Worm (Caenorhabditis elegans) whole organism, young adult: ENCODE measurements around the gene cec-6.
A peak's percentile ranks its signal among the peaks of the same experiment; 100 is the strongest.

Experiments
- B0261.1 ChIP-seq: sonication (generic microtip); optimal IDR thresholded peaks from 2 replicates; lab custom pipeline; 2016; ENCODE audit warnings: mild to moderate bottlenecking, missing genetic modification characterization, moderate library complexity, missing compliant biosample characterization
- F10E7.11 ChIP-seq: sonication (generic microtip); optimal IDR thresholded peaks from 2 replicates; lab custom pipeline; 2017; ENCODE audit warnings: mild to moderate bottlenecking, missing genetic modification characterization, moderate library complexity, missing compliant biosample characterization
- F23B12.7 ChIP-seq: sonication (generic microtip); optimal IDR thresholded peaks from 2 replicates; lab custom pipeline; 2017; ENCODE audit warnings: missing genetic modification characterization, mild to moderate bottlenecking, missing compliant biosample characterization, antibody characterized with exemption, moderate library complexity; ENCODE audit not compliant: insufficient read depth
- F37B4.10 ChIP-seq: fragments of 200-800 bp; sonication (Bioruptor generic); IDR thresholded peaks from 2 replicates; pipeline ENCODE4 v1.3.6; 2022; ENCODE audit warnings: missing genetic modification characterization, missing compliant biosample characterization
- F57A8.1 ChIP-seq: fragments of 200-800 bp; sonication (Bioruptor generic); optimal IDR thresholded peaks from 2 replicates; lab custom pipeline; 2018; ENCODE audit warnings: mild to moderate bottlenecking, missing genetic modification characterization, moderate library complexity, missing compliant biosample characterization
- K11D2.4 ChIP-seq: fragments of 200-800 bp; sonication (Bioruptor generic); IDR thresholded peaks from 2 replicates; pipeline ENCODE4 v1.3.6; 2022; ENCODE audit warnings: missing genetic modification reagents, missing genetic modification characterization, missing compliant biosample characterization
- Y53G8AR.9 ChIP-seq: fragments of 200-800 bp; sonication (Bioruptor generic); conservative IDR thresholded peaks from 2 replicates; pipeline ENCODE4 v1.3.6; 2022; ENCODE audit warnings: missing genetic modification reagents, missing genetic modification characterization, missing compliant biosample characterization
- Y67H2A.10 ChIP-seq: fragments of 200-800 bp; sonication (Bioruptor generic); conservative IDR thresholded peaks from 2 replicates; pipeline ENCODE4 v1.3.6; 2022; ENCODE audit warnings: missing genetic modification reagents, missing genetic modification characterization, missing compliant biosample characterization
- Y79H2A.3 ChIP-seq: fragments of 200-800 bp; sonication (Bioruptor generic); conservative IDR thresholded peaks from 2 replicates; pipeline ENCODE4 v1.3.6; 2022; ENCODE audit warnings: missing genetic modification reagents, missing genetic modification characterization, missing compliant biosample characterization
- Y95B8A.8 ChIP-seq: fragments of 200-800 bp; sonication (Bioruptor generic); IDR thresholded peaks from 2 replicates; pipeline ENCODE4 v1.3.6; 2022; ENCODE audit warnings: missing genetic modification reagents, missing genetic modification characterization, missing compliant biosample characterization
- ama-1 ChIP-seq, 3 experiments: fragments of 150-350 bp in 1 of 3; sonication (generic microtip) in 2 of 3; optimal IDR thresholded peaks; 2 replicates each; lab custom pipeline; 2014 to 2018; ENCODE audit warnings: missing biosample characterization in 2 of 3, missing genetic modification characterization in 2 of 3, missing genetic modification reagents in 2 of 3
- aptf-2 ChIP-seq: fragments of 200-800 bp; sonication (Bioruptor generic); conservative IDR thresholded peaks from 2 replicates; pipeline ENCODE4 v1.3.6; 2022; ENCODE audit warnings: missing genetic modification reagents, missing genetic modification characterization, missing compliant biosample characterization
- athp-1 ChIP-seq: sonication (generic microtip); optimal IDR thresholded peaks from 2 replicates; lab custom pipeline; 2017; ENCODE audit warnings: mild to moderate bottlenecking, missing genetic modification characterization, missing compliant biosample characterization
- attf-5 ChIP-seq: fragments of 200-800 bp; sonication (Bioruptor generic); optimal IDR thresholded peaks from 2 replicates; lab custom pipeline; 2018; ENCODE audit warnings: mild to moderate bottlenecking, missing genetic modification characterization, missing compliant biosample characterization
- bed-1 ChIP-seq: fragments of 200-800 bp; sonication (Bioruptor generic); IDR thresholded peaks from 2 replicates; pipeline ENCODE4 v1.3.6; 2022; ENCODE audit warnings: missing genetic modification reagents, missing genetic modification characterization, missing compliant biosample characterization
- cebp-1 ChIP-seq, 2 experiments: fragments of 200-800 bp in 1 of 2; sonication (Bioruptor generic) in 1 of 2; sonication (generic microtip) in 1 of 2; IDR thresholded peaks in 1 of 2; optimal IDR thresholded peaks in 1 of 2; 2 replicates each; pipeline versions ENCODE4 v1.3.6 to Lab custom; 2017 to 2022; ENCODE audit warnings: missing compliant biosample characterization in 2 of 2, missing genetic modification characterization in 2 of 2, mild to moderate bottlenecking in 1 of 2, missing genetic modification reagents in 1 of 2, moderate library complexity in 1 of 2
- ceh-100 ChIP-seq: fragments of 200-800 bp; sonication (Bioruptor generic); IDR thresholded peaks from 2 replicates; pipeline ENCODE4 v1.3.6; 2022; ENCODE audit warnings: missing genetic modification reagents, missing genetic modification characterization, missing compliant biosample characterization
- ceh-27 ChIP-seq: fragments of 200-800 bp; sonication (Bioruptor generic); optimal IDR thresholded peaks from 2 replicates; lab custom pipeline; 2018; ENCODE audit warnings: mild to moderate bottlenecking, missing genetic modification characterization, moderate library complexity, missing compliant biosample characterization
- chd-7 ChIP-seq: sonication (generic microtip); optimal IDR thresholded peaks from 2 replicates; lab custom pipeline; 2016; ENCODE audit warnings: mild to moderate bottlenecking, missing genetic modification characterization, moderate library complexity, missing compliant biosample characterization
- die-1 ChIP-seq: sonication (generic microtip); optimal IDR thresholded peaks from 2 replicates; lab custom pipeline; 2016; ENCODE audit warnings: missing genotype, mild to moderate bottlenecking, missing genetic modification characterization, missing compliant biosample characterization
- dpff-1 ChIP-seq: sonication (generic microtip); optimal IDR thresholded peaks from 2 replicates; lab custom pipeline; 2017; ENCODE audit warnings: mild to moderate bottlenecking, missing genetic modification characterization, missing compliant biosample characterization
- egl-44 ChIP-seq: fragments of 200-800 bp; sonication (Bioruptor generic); IDR thresholded peaks from 2 replicates; pipeline ENCODE4 v1.3.6; 2022; ENCODE audit warnings: missing genetic modification reagents, missing genetic modification characterization, missing compliant biosample characterization
- him-1 ChIP-seq: sonication (generic microtip); optimal IDR thresholded peaks from 2 replicates; lab custom pipeline; 2016; ENCODE audit warnings: missing genotype, missing genetic modification reagents, missing genetic modification characterization, missing compliant biosample characterization
- hlh-12 ChIP-seq: sonication (generic microtip); optimal IDR thresholded peaks from 2 replicates; lab custom pipeline; 2016; ENCODE audit warnings: missing genetic modification characterization, missing compliant biosample characterization
- hlh-26 ChIP-seq: fragments of 200-800 bp; sonication (Bioruptor generic); conservative IDR thresholded peaks from 2 replicates; pipeline ENCODE4 v1.3.6; 2022; ENCODE audit warnings: missing genetic modification reagents, missing genetic modification characterization, missing compliant biosample characterization
- hrde-1 ChIP-seq: sonication (generic microtip); optimal IDR thresholded peaks from 2 replicates; lab custom pipeline; 2016; ENCODE audit warnings: missing genetic modification characterization, mild to moderate bottlenecking, missing compliant biosample characterization, moderate library complexity, missing genotype, missing genetic modification reagents, borderline replicate concordance
- let-607 ChIP-seq, 2 experiments: fragments of 200-800 bp in 1 of 2; sonication (Bioruptor generic) in 1 of 2; sonication (generic microtip) in 1 of 2; optimal IDR thresholded peaks; 2 replicates each; lab custom pipeline; 2016 to 2018; ENCODE audit warnings: mild to moderate bottlenecking in 2 of 2, missing compliant biosample characterization in 2 of 2, missing genetic modification characterization in 2 of 2, moderate library complexity in 2 of 2, missing genotype in 1 of 2
- lin-35 ChIP-seq, 3 experiments: fragments of 150-350 bp in 2 of 3; sonication (generic microtip) in 1 of 3; optimal IDR thresholded peaks; 2 replicates each; lab custom pipeline; 2014 to 2018; ENCODE audit warnings: missing biosample characterization in 3 of 3, missing genetic modification characterization in 3 of 3, missing genetic modification reagents in 3 of 3
- madf-3 ChIP-seq: fragments of 200-800 bp; sonication (Bioruptor generic); IDR thresholded peaks from 2 replicates; pipeline ENCODE4 v1.3.6; 2022; ENCODE audit warnings: missing genetic modification reagents, missing genetic modification characterization, missing compliant biosample characterization
- mcd-1 ChIP-seq: fragments of 200-800 bp; sonication (Bioruptor generic); IDR thresholded peaks from 2 replicates; pipeline ENCODE4 v1.3.6; 2022; ENCODE audit warnings: missing genetic modification reagents, missing genetic modification characterization, missing compliant biosample characterization
- mxl-1 ChIP-seq: sonication (generic microtip); optimal IDR thresholded peaks from 2 replicates; lab custom pipeline; 2016; ENCODE audit warnings: missing genetic modification characterization, missing compliant biosample characterization
- nfya-1 ChIP-seq: sonication (generic microtip); optimal IDR thresholded peaks from 2 replicates; lab custom pipeline; 2017; ENCODE audit warnings: antibody characterized with exemption, missing compliant biosample characterization, missing genetic modification characterization, borderline replicate concordance; ENCODE audit not compliant: insufficient read depth
- nhr-27 ChIP-seq: fragments of 200-800 bp; sonication (Bioruptor generic); optimal IDR thresholded peaks from 2 replicates; lab custom pipeline; 2018; ENCODE audit warnings: mild to moderate bottlenecking, missing genetic modification characterization, moderate library complexity, missing compliant biosample characterization
- pbrm-1 ChIP-seq: fragments of 200-800 bp; sonication (Bioruptor generic); IDR thresholded peaks from 2 replicates; pipeline ENCODE4 v1.3.6; 2022; ENCODE audit warnings: missing genetic modification reagents, missing genetic modification characterization, missing compliant biosample characterization
- rcor-1 ChIP-seq: fragments of 200-800 bp; sonication (Bioruptor generic); IDR thresholded peaks from 2 replicates; pipeline ENCODE4 v1.3.6; 2022; ENCODE audit warnings: missing genetic modification reagents, missing genetic modification characterization, missing compliant biosample characterization
- sea-2 ChIP-seq: fragments of 200-800 bp; sonication (Bioruptor generic); IDR thresholded peaks from 2 replicates; pipeline ENCODE4 v1.3.6; 2022; ENCODE audit warnings: missing genetic modification characterization, missing compliant biosample characterization
- snpc-1.3 ChIP-seq: sonication (generic microtip); optimal IDR thresholded peaks from 2 replicates; lab custom pipeline; 2017; ENCODE audit warnings: missing genetic modification characterization, mild to moderate bottlenecking, missing compliant biosample characterization, antibody characterized with exemption, moderate library complexity, missing genotype, missing genetic modification reagents; ENCODE audit not compliant: insufficient read depth
- tbx-9 ChIP-seq: sonication (generic microtip); optimal IDR thresholded peaks from 2 replicates; lab custom pipeline; 2016; ENCODE audit warnings: borderline replicate concordance, missing genetic modification characterization, inconsistent platforms, missing compliant biosample characterization
- unc-130 ChIP-seq: sonication (generic microtip); optimal IDR thresholded peaks from 2 replicates; lab custom pipeline; 2016; ENCODE audit warnings: missing genetic modification reagents, missing genetic modification characterization, missing compliant biosample characterization
- unc-62 ChIP-seq: fragments of 150-350 bp; optimal IDR thresholded peaks from 2 replicates; lab custom pipeline; 2014; ENCODE audit warnings: missing biosample characterization, missing genetic modification reagents, missing genetic modification characterization
- zfh-2 ChIP-seq: fragments of 200-800 bp; sonication (Bioruptor generic); conservative IDR thresholded peaks from 2 replicates; pipeline ENCODE4 v1.3.6; 2022; ENCODE audit warnings: missing genetic modification reagents, missing genetic modification characterization, missing compliant biosample characterization
- ztf-22 ChIP-seq: fragments of 200-800 bp; sonication (Bioruptor generic); optimal IDR thresholded peaks from 2 replicates; lab custom pipeline; 2018; ENCODE audit warnings: mild to moderate bottlenecking, missing genetic modification characterization, moderate library complexity, missing compliant biosample characterization
- ztf-6 ChIP-seq: fragments of 200-800 bp; sonication (Bioruptor generic); IDR thresholded peaks from 2 replicates; pipeline ENCODE4 v1.3.6; 2022; ENCODE audit warnings: missing genetic modification reagents, missing genetic modification characterization, missing compliant biosample characterization

cec-6 gene

DNA sequence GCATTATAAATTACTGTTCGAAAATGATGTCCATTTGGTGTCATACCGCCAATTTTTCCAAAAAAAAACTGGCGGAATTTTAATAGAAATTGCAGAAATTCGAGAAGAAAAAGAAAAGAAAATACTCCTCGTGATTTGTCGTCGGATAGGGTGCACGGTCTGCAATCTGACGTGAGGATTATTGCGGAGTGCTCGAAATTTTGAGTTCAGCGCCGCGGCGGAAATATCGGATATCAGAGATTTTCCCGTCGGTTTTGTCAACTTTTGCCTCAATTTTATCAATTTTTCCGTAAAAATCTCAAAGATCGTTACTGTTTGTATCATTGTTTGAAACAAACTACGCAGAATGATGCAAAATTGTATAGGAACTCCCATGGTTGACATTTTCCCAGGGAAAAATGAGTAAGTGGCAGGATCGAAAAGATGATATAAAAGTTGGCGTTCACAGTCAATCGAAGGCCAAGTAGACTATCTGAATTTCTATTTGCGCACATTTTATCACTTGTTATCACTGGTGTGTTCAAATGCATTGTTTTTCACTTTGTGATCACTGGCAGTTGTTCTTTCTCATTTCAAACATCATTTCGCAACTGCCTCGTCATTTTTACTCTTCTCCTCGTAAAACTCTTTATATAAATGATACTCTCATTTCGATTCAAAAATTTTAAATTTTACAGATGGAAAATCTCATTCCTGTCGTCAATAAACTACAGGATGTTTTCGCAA is 6.7 kb upstream of the cec-6 start, which contains the start of the genes fem-1 and drp-1 (continued):
- TF ChIP-seq let-607 (tag; optimal IDR thresholded peaks at IDR 0.05; lab: Kevin White, UChicago) (no peak), rcor-1 (GFP tag; lab: Robert Waterston, UW) (no peak), ceh-100 (no peak)

DNA sequence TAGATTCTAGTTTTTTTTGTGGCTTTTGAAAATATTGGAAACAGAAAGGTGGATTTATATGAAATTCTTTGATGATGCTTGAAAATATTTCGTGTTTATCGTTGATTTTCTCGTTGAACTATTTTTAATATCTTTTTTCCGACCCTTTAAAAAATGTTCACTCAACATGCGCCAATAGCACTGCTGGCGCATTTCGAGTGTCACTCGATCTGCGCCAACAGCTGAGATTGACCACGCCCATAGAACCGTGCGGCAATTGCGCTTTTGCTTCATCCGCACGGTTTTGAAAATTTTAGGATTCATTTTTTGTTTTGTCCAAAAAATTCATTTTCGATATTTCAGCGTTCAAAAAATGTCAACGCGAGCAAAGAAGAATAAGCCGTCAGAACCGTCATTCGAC is 3.4 kb upstream of the cec-6 start, which contains the start of gene tebp-2:
Gene tebp-2, plus strand, starts transcription at position 343 of the 400 bp plus-strand sequence.
- TF ChIP-seq aptf-2 (GFP tag; lab: Robert Waterston, UW) (0 out of 2 replicates have a peak, but pooled peaks have one; percentile 34), tbx-9 (tag; lab: Kevin White, UChicago) (no peak), rcor-1 (GFP tag; lab: Robert Waterston, UW) (no peak; the same call in 1 of the 2 replicates), nfya-1 (no peak), hlh-12 (tag; lab: Kevin White, UChicago) (no peak), zfh-2 (GFP tag; lab: Robert Waterston, UW) (no peak), K11D2.4 (GFP tag; lab: Robert Waterston, UW) (no peak), lin-35 (GFP tag; optimal IDR thresholded peaks at IDR 0.05; lab: Kevin White, UChicago) (no peak), F10E7.11 (tag; lab: Kevin White, UChicago) (no peak), ama-1 (optimal IDR thresholded peaks at IDR 0.05; lab: Kevin White, UChicago) (no peak), ama-1 (GFP tag; optimal IDR thresholded peaks at IDR 0.05; lab: Kevin White, UChicago) (no peak), sea-2 (GFP tag; lab: Robert Waterston, UW) (no peak), Y79H2A.3 (GFP tag; lab: Robert Waterston, UW) (0 out of 2 replicates have a peak, but pooled peaks have one; percentile 39), B0261.1 (no peak), F23B12.7 (tag; lab: Kevin White, UChicago) (no peak), ztf-6 (GFP tag; lab: Robert Waterston, UW) (no peak), hrde-1 (tag; lab: Kevin White, UChicago) (peak; percentile 88), athp-1 (tag; lab: Kevin White, UChicago) (peak; percentile 72), madf-3 (peak; percentile 69; the same call in 1 of the 2 replicates), cebp-1 (GFP tag; IDR thresholded peaks at IDR 0.05; lab: Robert Waterston, UW) (no peak), cebp-1 (tag; optimal IDR thresholded peaks at IDR 0.05; lab: Kevin White, UChicago) (peak; percentile 41), snpc-1.3 (tag; lab: Kevin White, UChicago) (peak; percentile 91), F37B4.10 (GFP tag; lab: Robert Waterston, UW) (no peak), hlh-26 (GFP tag; lab: Robert Waterston, UW) (no peak), unc-130 (peak; percentile 30), him-1 (tag; lab: Kevin White, UChicago) (peak; percentile 58), pbrm-1 (no peak), dpff-1 (tag; lab: Kevin White, UChicago) (peak; percentile 59), unc-62 (no peak), mxl-1 (tag; lab: Kevin White, UChicago) (no peak), bed-1 (GFP tag; lab: Robert Waterston, UW) (no peak), die-1 (tag; lab: Kevin White, UChicago) (no peak), ztf-22 (GFP tag; lab: Kevin White, UChicago) (no peak), Y95B8A.8 (GFP tag; lab: Robert Waterston, UW) (no peak), egl-44 (GFP tag; lab: Robert Waterston, UW) (no peak), Y53G8AR.9 (GFP tag; lab: Robert Waterston, UW) (peak; percentile 39; the same call in 1 of the 2 replicates), chd-7 (tag; lab: Kevin White, UChicago) (no peak), F57A8.1 (no peak), nhr-27 (tag; lab: Kevin White, UChicago) (no peak), ceh-27 (GFP tag; lab: Kevin White, UChicago) (no peak), attf-5 (no peak), mcd-1 (GFP tag; lab: Robert Waterston, UW) (peak; percentile 62), Y67H2A.10 (GFP tag; lab: Robert Waterston, UW) (no peak)
